Worm (Caenorhabditis elegans): ENCODE results near the gene tag-209.

ce11 chrII:10792611-10793010, 5.5 kb downstream of the tag-209 start:
- TF ChIP-seq dao-5 (tag; optimal IDR thresholded peaks at IDR 0.05) (no peak), W03F9.2 (tag; optimal IDR thresholded peaks at IDR 0.05) (no peak), him-1 (tag; optimal IDR thresholded peaks at IDR 0.05) (no peak)
